Fruit fly (Drosophila melanogaster) whole organism, embryonic: ENCODE data around the gene CG34266.
A peak's percentile ranks its signal among the peaks of the same experiment; 100 is the strongest.

Experiments
- CG10366 ChIP-seq: fragments of 200-800 bp; sonication (Bioruptor generic); IDR thresholded peaks from 2 replicates; pipeline ENCODE4 v1.3.6; 2022; ENCODE audit warnings: missing biosample characterization, missing genetic modification characterization
- CG10462 ChIP-seq: fragments of 200-800 bp; sonication (Bioruptor generic); optimal IDR thresholded peaks from 2 replicates; lab custom pipeline; 2016; ENCODE audit warnings: missing biosample characterization, missing genetic modification characterization
- CG10959 ChIP-seq: fragments of 200-800 bp; sonication (Bioruptor generic); IDR thresholded peaks from 2 replicates; pipeline ENCODE4 v1.3.6; 2022; ENCODE audit warnings: missing biosample characterization, missing genetic modification characterization
- CG13624 ChIP-seq: fragments of 200-800 bp; sonication (Bioruptor generic); optimal IDR thresholded peaks from 2 replicates; lab custom pipeline; 2016; ENCODE audit warnings: missing biosample characterization, missing genetic modification characterization
- CG15269 ChIP-seq: fragments of 200-800 bp; sonication (Bioruptor generic); optimal IDR thresholded peaks from 2 replicates; lab custom pipeline; 2018; ENCODE audit warnings: missing biosample characterization, mild to moderate bottlenecking, missing genetic modification characterization, moderate library complexity
- CG15479 ChIP-seq: fragments of 200-800 bp; sonication (Bioruptor generic); optimal IDR thresholded peaks from 3 replicates; lab custom pipeline; 2019; ENCODE audit warnings: missing biosample characterization, mild to moderate bottlenecking, missing genetic modification characterization, moderate library complexity
- CG17385 ChIP-seq: fragments of 200-800 bp; sonication (Bioruptor generic); optimal IDR thresholded peaks from 3 replicates; lab custom pipeline; 2018; ENCODE audit warnings: missing biosample characterization, mild to moderate bottlenecking, missing genetic modification characterization
- CG2202 ChIP-seq: fragments of 200-800 bp; sonication (Bioruptor generic); optimal IDR thresholded peaks from 2 replicates; lab custom pipeline; 2018; ENCODE audit warnings: missing biosample characterization, mild to moderate bottlenecking, missing genetic modification characterization
- CG32772 ChIP-seq: fragments of 200-800 bp; sonication (Bioruptor generic); IDR thresholded peaks from 2 replicates; pipeline ENCODE4 v1.3.6; 2022; ENCODE audit warnings: missing biosample characterization, missing genetic modification characterization
- CG4820 ChIP-seq: fragments of 200-800 bp; sonication (Bioruptor generic); optimal IDR thresholded peaks from 3 replicates; lab custom pipeline; 2016; ENCODE audit warnings: missing biosample characterization, missing genetic modification characterization
- CG6254 ChIP-seq: fragments of 200-800 bp; sonication (Bioruptor generic); optimal IDR thresholded peaks from 3 replicates; lab custom pipeline; 2017; ENCODE audit warnings: mild to moderate bottlenecking, missing biosample characterization, missing genetic modification reagents, missing genetic modification characterization
- CG6272 ChIP-seq: fragments of 200-800 bp; sonication (Bioruptor generic); IDR thresholded peaks from 2 replicates; pipeline ENCODE4 v1.3.6; 2022; ENCODE audit warnings: missing biosample characterization, missing genetic modification characterization
- CG9215 ChIP-seq: fragments of 200-800 bp; sonication (Bioruptor generic); IDR thresholded peaks from 2 replicates; pipeline ENCODE4 v1.3.6; 2022; ENCODE audit warnings: missing biosample characterization, missing genetic modification characterization
- CG9727 ChIP-seq: fragments of 200-800 bp; sonication (Bioruptor generic); optimal IDR thresholded peaks from 3 replicates; lab custom pipeline; 2017; ENCODE audit warnings: missing biosample characterization, mild to moderate bottlenecking, missing genetic modification characterization
- Camta ChIP-seq: fragments of 200-800 bp; sonication (Bioruptor generic); optimal IDR thresholded peaks from 2 replicates; lab custom pipeline; 2016; ENCODE audit warnings: missing biosample characterization, missing genetic modification characterization
- Dad ChIP-seq: fragments of 200-800 bp; sonication (Bioruptor generic); optimal IDR thresholded peaks from 3 replicates; lab custom pipeline; 2016; ENCODE audit warnings: missing biosample characterization, missing genetic modification characterization
- Drgx ChIP-seq: fragments of 200-800 bp; sonication (Bioruptor generic); IDR thresholded peaks from 2 replicates; pipeline ENCODE4 v1.3.6; 2022; ENCODE audit warnings: missing biosample characterization, missing genetic modification characterization
- Elba2 ChIP-seq: fragments of 200-800 bp; sonication (Bioruptor generic); optimal IDR thresholded peaks from 3 replicates; lab custom pipeline; 2016; ENCODE audit warnings: missing biosample characterization, missing genetic modification characterization
- H2.0 ChIP-seq: fragments of 200-800 bp; sonication (Bioruptor generic); IDR thresholded peaks from 2 replicates; pipeline ENCODE4 v1.3.6; 2022; ENCODE audit warnings: missing biosample characterization, missing genetic modification characterization
- Lpt ChIP-seq: fragments of >200 bp; optimal IDR thresholded peaks from 2 replicates; lab custom pipeline; 2018; ENCODE audit warnings: missing biosample characterization, missing genetic modification characterization
- Myb ChIP-seq: fragments of 200-800 bp; sonication (Bioruptor generic); optimal IDR thresholded peaks from 2 replicates; lab custom pipeline; 2016; ENCODE audit warnings: missing biosample characterization, missing genetic modification characterization
- NFAT ChIP-seq: fragments of 200-800 bp; sonication (Bioruptor generic); IDR thresholded peaks from 2 replicates; pipeline ENCODE4 v1.3.6; 2022; ENCODE audit warnings: missing biosample characterization, missing genetic modification characterization
- Oli ChIP-seq: fragments of 200-800 bp; sonication (Bioruptor generic); optimal IDR thresholded peaks from 2 replicates; lab custom pipeline; 2018; ENCODE audit warnings: missing biosample characterization, mild to moderate bottlenecking, missing genetic modification characterization, moderate library complexity
- Trl ChIP-seq, 3 experiments: fragments of >200 bp in 2 of 3; fragments of 200-800 bp in 1 of 3; sonication (Bioruptor generic) in 1 of 3; optimal IDR thresholded peaks; 2 replicates in 1 of 3; 3 replicates in 2 of 3; lab custom pipeline; 2016 to 2017; ENCODE audit warnings: missing biosample characterization in 1 of 3, missing genetic modification characterization in 1 of 3
- Xbp1 ChIP-seq: fragments of 200-800 bp; sonication (Bioruptor generic); optimal IDR thresholded peaks from 3 replicates; lab custom pipeline; 2016; ENCODE audit warnings: missing biosample characterization, mild to moderate bottlenecking, missing genetic modification characterization
- bab2 ChIP-seq: fragments of 200-800 bp; sonication (Bioruptor generic); optimal IDR thresholded peaks from 2 replicates; lab custom pipeline; 2016; ENCODE audit warnings: missing biosample characterization, missing genetic modification characterization
- bsh ChIP-seq, 2 experiments: fragments of 200-800 bp; sonication (Bioruptor generic); optimal IDR thresholded peaks; 2 replicates each; lab custom pipeline; 2017 to 2018; ENCODE audit warnings: mild to moderate bottlenecking in 2 of 2, missing biosample characterization in 2 of 2, missing genetic modification characterization in 2 of 2, moderate library complexity in 1 of 2
- cad ChIP-seq: fragments of >200 bp; optimal IDR thresholded peaks from 2 replicates; lab custom pipeline; 2017; ENCODE audit warnings: missing biosample characterization, missing genetic modification characterization
- emc ChIP-seq: fragments of 200-800 bp; sonication (Bioruptor generic); optimal IDR thresholded peaks from 2 replicates; lab custom pipeline; 2016; ENCODE audit warnings: missing biosample characterization, missing genetic modification characterization
- esg ChIP-seq: fragments of 200-800 bp; sonication (Bioruptor generic); conservative IDR thresholded peaks from 2 replicates; pipeline ENCODE4 v1.3.6; 2022; ENCODE audit warnings: missing biosample characterization, missing genetic modification characterization
- eyg ChIP-seq: fragments of 200-800 bp; sonication (Bioruptor generic); optimal IDR thresholded peaks from 3 replicates; lab custom pipeline; 2016; ENCODE audit warnings: missing biosample characterization, missing genetic modification characterization
- fu2 ChIP-seq: fragments of 200-800 bp; sonication (Bioruptor generic); optimal IDR thresholded peaks from 2 replicates; lab custom pipeline; 2016; ENCODE audit warnings: missing biosample characterization, missing genetic modification characterization
- her ChIP-seq: fragments of 200-800 bp; sonication (Bioruptor generic); optimal IDR thresholded peaks from 2 replicates; lab custom pipeline; 2016; ENCODE audit warnings: missing biosample characterization, missing genetic modification characterization
- luna ChIP-seq: fragments of 200-800 bp; sonication (Bioruptor generic); optimal IDR thresholded peaks from 2 replicates; lab custom pipeline; 2016; ENCODE audit warnings: missing biosample characterization, missing genetic modification characterization
- oc ChIP-seq: fragments of 200-800 bp; sonication (Bioruptor generic); optimal IDR thresholded peaks from 2 replicates; lab custom pipeline; 2018; ENCODE audit warnings: missing biosample characterization, mild to moderate bottlenecking, missing genetic modification characterization, moderate library complexity
- row ChIP-seq: fragments of 200-800 bp; sonication (Bioruptor generic); IDR thresholded peaks from 3 replicates; pipeline ENCODE4 v1.3.6; 2022; ENCODE audit warnings: missing biosample characterization, missing genetic modification characterization
- slbo ChIP-seq: fragments of 200-800 bp; sonication (Bioruptor generic); IDR thresholded peaks from 2 replicates; pipeline ENCODE4 v1.3.6; 2022; ENCODE audit warnings: missing biosample characterization, missing genetic modification characterization
- sna ChIP-seq: fragments of 200-800 bp; sonication (Bioruptor generic); IDR thresholded peaks from 2 replicates; pipeline ENCODE4 v1.3.6; 2022; ENCODE audit warnings: missing biosample characterization, missing genetic modification characterization; ENCODE audit not compliant: partially characterized antibody
- sqz ChIP-seq: fragments of 200-800 bp; sonication (Bioruptor generic); optimal IDR thresholded peaks from 3 replicates; lab custom pipeline; 2018; ENCODE audit warnings: missing biosample characterization, mild to moderate bottlenecking, missing genetic modification characterization
- sug ChIP-seq: fragments of 200-800 bp; optimal IDR thresholded peaks from 2 replicates; lab custom pipeline; 2019; ENCODE audit warnings: missing biosample characterization, mild to moderate bottlenecking, missing genetic modification characterization, moderate library complexity
- tap ChIP-seq: fragments of 200-800 bp; optimal IDR thresholded peaks from 3 replicates; lab custom pipeline; 2019; ENCODE audit warnings: missing biosample characterization, mild to moderate bottlenecking, missing genetic modification characterization, moderate library complexity
- trem ChIP-seq: fragments of 200-800 bp; optimal IDR thresholded peaks from 3 replicates; lab custom pipeline; 2019; ENCODE audit warnings: missing biosample characterization, mild to moderate bottlenecking, missing genetic modification characterization, moderate library complexity
- unc-4 ChIP-seq: fragments of 200-800 bp; sonication (Bioruptor generic); IDR thresholded peaks from 2 replicates; pipeline ENCODE4 v1.3.6; 2022; ENCODE audit warnings: missing biosample characterization, missing genetic modification characterization; ENCODE audit not compliant: partially characterized antibody
- unpg ChIP-seq: fragments of 200-800 bp; sonication (Bioruptor generic); optimal IDR thresholded peaks from 3 replicates; lab custom pipeline; 2018; ENCODE audit warnings: missing biosample characterization, mild to moderate bottlenecking, missing genetic modification characterization, moderate library complexity

The CG34266 gene

dm6 chr3L:4707831-4708230, 30.2 kb downstream of the CG34266 start:
- TF ChIP-seq CG10959 (GFP tag; lab: Robert Waterston, UW) (no peak), Elba2 (GFP tag; lab: Kevin White, UChicago) (no peak), emc (GFP tag; lab: Kevin White, UChicago) (no peak), CG10366 (GFP tag; lab: Robert Waterston, UW) (no peak), bsh (GFP tag; optimal IDR thresholded peaks at IDR 0.05; lab: Kevin White, UChicago) (peak in 1 of 2 experiments; percentile 70), Drgx (GFP tag; lab: Robert Waterston, UW) (peak; percentile 82), CG6272 (GFP tag; lab: Robert Waterston, UW) (no peak), oc (tag; lab: Kevin White, UChicago) (no peak), fu2 (no peak), NFAT (GFP tag; lab: Robert Waterston, UW) (no peak)
- TF ChIP-seq, all 482 proteins: peak for 2

- TF ChIP-seq her: no peak
- no peak for TF ChIP-seq Dad (GFP tag; lab: Kevin White, UChicago)
- TF ChIP-seq, all 482 proteins: peak for 0
Measured at dm6 chr3L:4708536-4708935, 30.9 kb downstream of the CG34266 start.

dm6 chr3L:4709790-4710189, 32.2 kb downstream of the CG34266 start, which contains the start of gene CG13712:
Gene CG13712 (minus strand): TSS chr3L:4709890.
- TF ChIP-seq cad (GFP tag; lab: Kevin White, UChicago) (peak; percentile 25), luna (GFP tag; lab: Kevin White, UChicago) (no peak), CG15479 (GFP tag; lab: Kevin White, UChicago) (peak; percentile 66)
- TF ChIP-seq, all 482 proteins: peak for 2

dm6 chr3L:4719743-4720142, 42.1 kb downstream of the CG34266 start:
- TF ChIP-seq CG17385 (GFP tag; lab: Kevin White, UChicago): peak; percentile 13
- 0 out of 2 replicates have a peak, but pooled peaks have one; percentile 7 for TF ChIP-seq CG32772 (GFP tag; lab: Robert Waterston, UW)
- TF ChIP-seq CG4820 (GFP tag; lab: Kevin White, UChicago): no peak
- no peak for TF ChIP-seq Drgx (GFP tag; lab: Robert Waterston, UW)
- TF ChIP-seq CG2202 (tag; lab: Kevin White, UChicago): no peak
- no peak for TF ChIP-seq tap (tag; lab: Kevin White, UChicago)
- TF ChIP-seq CG10462: no peak
- TF ChIP-seq row (GFP tag; lab: Robert Waterston, UW): no peak
- no peak for TF ChIP-seq luna (GFP tag; lab: Kevin White, UChicago)
- peak; percentile 45 for TF ChIP-seq CG15269
- peak; percentile 15 for TF ChIP-seq oc (tag; lab: Kevin White, UChicago)
- no peak for TF ChIP-seq CG9215
- TF ChIP-seq sqz (GFP tag; lab: Kevin White, UChicago): peak; percentile 75
- TF ChIP-seq, all 482 proteins: peak for 5

- TF ChIP-seq esg (GFP tag; lab: Robert Waterston, UW) (no peak; the same call in 1 of the 2 replicates), slbo (no peak), sna (GFP tag; lab: Robert Waterston, UW) (no peak), unc-4 (GFP tag; lab: Robert Waterston, UW) (no peak), sug (no peak), bab2 (GFP tag; lab: Kevin White, UChicago) (peak; percentile 11), CG13624 (no peak), Xbp1 (GFP tag; lab: Kevin White, UChicago) (peak; percentile 3), CG9727 (no peak), Myb (GFP tag; lab: Kevin White, UChicago) (no peak), CG6254 (GFP tag; lab: Kevin White, UChicago) (no peak), unpg (peak; percentile 48), Camta (GFP tag; lab: Kevin White, UChicago) (no peak), H2.0 (no peak), Lpt (no peak), Trl (optimal IDR thresholded peaks at IDR 0.05; lab: Kevin White, UChicago) (no peak), Trl (GFP tag; optimal IDR thresholded peaks at IDR 0.05; lab: Kevin White, UChicago) (no peak), trem (tag; lab: Kevin White, UChicago) (no peak), eyg (GFP tag; lab: Kevin White, UChicago) (no peak), Oli (tag; lab: Kevin White, UChicago) (peak; percentile 44)
Measured at dm6 chr3L:4720510-4721157, 43.0 kb downstream of the CG34266 start.
